Worm (Caenorhabditis elegans) whole organism, early embryonic: ENCODE data around the gene Y17D7C.1.

Source experiments
- B0310.2 ChIP-seq: sonication (generic microtip); optimal IDR thresholded peaks from 2 replicates; lab custom pipeline; 2016; ENCODE audit warnings: mild to moderate bottlenecking, missing genetic modification characterization, missing compliant biosample characterization
- F13C5.2 ChIP-seq: sonication (generic microtip); optimal IDR thresholded peaks from 2 replicates; lab custom pipeline; 2017; ENCODE audit warnings: mild to moderate bottlenecking, missing genetic modification characterization, inconsistent platforms, missing compliant biosample characterization
- aly-1 ChIP-seq: sonication (generic microtip); optimal IDR thresholded peaks from 2 replicates; lab custom pipeline; 2016; ENCODE audit warnings: missing genetic modification characterization, missing compliant biosample characterization
- ama-1 ChIP-seq: fragments of 150-350 bp; optimal IDR thresholded peaks from 2 replicates; lab custom pipeline; 2014
- ceh-13 ChIP-seq: fragments of 200-800 bp; sonication (Bioruptor generic); optimal IDR thresholded peaks from 2 replicates; lab custom pipeline; 2018; ENCODE audit warnings: mild to moderate bottlenecking, missing genetic modification characterization, missing compliant biosample characterization
- ceh-36 ChIP-seq: sonication (generic microtip); optimal IDR thresholded peaks from 2 replicates; lab custom pipeline; 2016; ENCODE audit warnings: missing genetic modification characterization, inconsistent platforms, missing compliant biosample characterization
- ets-7 ChIP-seq: sonication (generic microtip); optimal IDR thresholded peaks from 2 replicates; lab custom pipeline; 2016; ENCODE audit warnings: missing genotype, missing genetic modification characterization, missing compliant biosample characterization
- flt-1 ChIP-seq: fragments of 200-800 bp; sonication (Bioruptor generic); IDR thresholded peaks from 2 replicates; pipeline ENCODE4 v1.3.6; 2022; ENCODE audit warnings: missing genetic modification characterization, missing compliant biosample characterization
- hmbx-1 ChIP-seq: sonication (generic microtip); optimal IDR thresholded peaks from 2 replicates; lab custom pipeline; 2016; ENCODE audit warnings: mild to moderate bottlenecking, missing genetic modification characterization, missing compliant biosample characterization
- hmg-4 ChIP-seq: fragments of 200-800 bp; sonication (Bioruptor generic); optimal IDR thresholded peaks from 2 replicates; lab custom pipeline; 2018; ENCODE audit warnings: mild to moderate bottlenecking, missing genetic modification characterization, missing compliant biosample characterization
- hnd-1 ChIP-seq: sonication (generic microtip); optimal IDR thresholded peaks from 2 replicates; lab custom pipeline; 2016; ENCODE audit warnings: missing genetic modification characterization, missing compliant biosample characterization
- pes-1 ChIP-seq: fragments of 200-800 bp; sonication (Bioruptor generic); IDR thresholded peaks from 2 replicates; pipeline ENCODE4 v1.3.6; 2022; ENCODE audit warnings: missing genetic modification reagents, missing genetic modification characterization, missing compliant biosample characterization
- scrt-1 ChIP-seq: fragments of 200-800 bp; sonication (Bioruptor generic); IDR thresholded peaks from 2 replicates; pipeline ENCODE4 v1.3.6; 2022; ENCODE audit warnings: missing genetic modification characterization, missing compliant biosample characterization
- sea-1 ChIP-seq: fragments of 200-800 bp; sonication (Bioruptor generic); conservative IDR thresholded peaks from 2 replicates; pipeline ENCODE4 v1.3.6; 2022; ENCODE audit warnings: missing genetic modification characterization, missing compliant biosample characterization
- tbx-11 ChIP-seq: fragments of 200-800 bp; sonication (Bioruptor generic); IDR thresholded peaks from 2 replicates; pipeline ENCODE4 v1.3.6; 2022; ENCODE audit warnings: missing genetic modification characterization, missing compliant biosample characterization
- tbx-37 ChIP-seq: fragments of 200-800 bp; sonication (Bioruptor generic); conservative IDR thresholded peaks from 2 replicates; pipeline ENCODE4 v1.3.6; 2022; ENCODE audit warnings: missing genetic modification reagents, missing genetic modification characterization, missing compliant biosample characterization
- tra-4 ChIP-seq: sonication (generic microtip); optimal IDR thresholded peaks from 2 replicates; lab custom pipeline; 2017; ENCODE audit warnings: missing genetic modification characterization, missing compliant biosample characterization

Y17D7C.1 gene

DNA sequence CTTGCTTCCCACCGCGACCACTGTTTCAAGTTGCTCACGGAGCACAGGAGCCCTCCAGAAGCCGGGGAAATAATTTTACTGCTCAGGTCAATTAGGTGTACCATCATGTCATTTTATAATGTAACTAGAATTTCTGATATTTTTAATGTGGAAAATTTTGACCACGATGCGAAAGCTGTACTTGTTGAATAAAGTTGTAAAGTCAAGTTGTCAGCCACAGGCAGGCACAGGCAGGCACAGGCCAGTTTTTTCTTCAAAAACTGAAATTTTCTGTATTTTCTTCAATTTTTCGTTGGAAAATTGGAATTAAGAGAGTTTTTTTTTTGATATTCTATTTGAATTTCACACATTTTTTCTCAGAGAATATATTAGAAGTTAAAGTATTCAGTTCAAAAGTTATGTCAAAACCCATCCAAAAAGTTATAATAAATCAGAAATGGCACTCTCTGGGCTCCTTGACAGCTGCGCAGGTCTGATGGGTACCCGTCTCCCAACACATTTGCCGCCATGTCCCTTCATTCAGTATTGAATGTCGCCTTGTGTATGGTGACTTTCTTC lies at the start of gene Y17D7C.1:
TSS of gene Y17D7C.1 (plus strand) at position 508 of the 558 bp plus-strand sequence.
- TF ChIP-seq tbx-11 (GFP tag; lab: Robert Waterston, UW) (peak; percentile 3; the same call in 1 of the 2 replicates), tbx-37 (GFP tag; lab: Robert Waterston, UW) (no peak)

- TF ChIP-seq tbx-37 (GFP tag; lab: Robert Waterston, UW) (no peak), ceh-36 (tag; lab: Kevin White, UChicago) (no peak), tbx-11 (GFP tag; lab: Robert Waterston, UW) (no peak), tra-4 (no peak), F13C5.2 (tag; lab: Kevin White, UChicago) (no peak), hmg-4 (no peak), flt-1 (GFP tag; lab: Robert Waterston, UW) (no peak), B0310.2 (tag; lab: Kevin White, UChicago) (no peak), hmbx-1 (no peak), pes-1 (GFP tag; lab: Robert Waterston, UW) (no peak), sea-1 (no peak), hnd-1 (tag; lab: Kevin White, UChicago) (no peak), ets-7 (tag; lab: Kevin White, UChicago) (no peak), aly-1 (tag; lab: Kevin White, UChicago) (no peak), ceh-13 (no peak), ama-1 (lab: Kevin White, UChicago) (no peak), scrt-1 (GFP tag; lab: Robert Waterston, UW) (no peak)
These were observed 49.0 kb upstream of the Y17D7C.1 start for ce11 chrV:18657391-18657790.

ce11 chrV:18658914-18659313 lies 47.5 kb upstream of the Y17D7C.1 start:
- TF ChIP-seq flt-1 (GFP tag; lab: Robert Waterston, UW) (no peak), tra-4 (no peak), B0310.2 (tag; lab: Kevin White, UChicago) (no peak), tbx-37 (GFP tag; lab: Robert Waterston, UW) (no peak), pes-1 (GFP tag; lab: Robert Waterston, UW) (no peak), hmg-4 (no peak), F13C5.2 (tag; lab: Kevin White, UChicago) (no peak), scrt-1 (GFP tag; lab: Robert Waterston, UW) (no peak), hnd-1 (tag; lab: Kevin White, UChicago) (no peak), ceh-36 (tag; lab: Kevin White, UChicago) (no peak), aly-1 (tag; lab: Kevin White, UChicago) (no peak), ama-1 (lab: Kevin White, UChicago) (no peak), ceh-13 (no peak), hmbx-1 (no peak), ets-7 (tag; lab: Kevin White, UChicago) (no peak), tbx-11 (GFP tag; lab: Robert Waterston, UW) (no peak), sea-1 (no peak)

DNA sequence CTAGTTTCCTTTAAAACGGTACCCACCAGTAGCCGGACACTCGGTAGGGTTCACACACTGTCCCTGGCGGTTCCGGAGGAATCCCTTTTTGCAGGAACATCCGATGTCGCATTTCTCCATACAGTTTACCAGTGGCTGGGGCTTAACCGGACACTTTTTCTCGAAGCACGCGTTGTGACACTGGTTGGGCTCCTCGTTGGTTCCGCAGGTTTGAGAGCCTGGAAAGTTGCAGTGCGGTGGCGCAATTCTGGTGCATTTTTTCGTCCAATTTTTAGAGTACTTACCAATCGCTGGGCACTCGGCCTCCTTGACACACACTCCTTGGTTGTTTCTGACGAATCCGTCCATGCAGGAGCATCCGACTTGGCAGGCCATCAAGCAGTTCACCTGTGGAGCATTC lies 44.0 kb upstream of the Y17D7C.1 start:
- TF ChIP-seq B0310.2 (tag; lab: Kevin White, UChicago): no peak
- no peak for TF ChIP-seq ceh-13
- TF ChIP-seq pes-1 (GFP tag; lab: Robert Waterston, UW): no peak
- TF ChIP-seq scrt-1 (GFP tag; lab: Robert Waterston, UW): no peak
- no peak for TF ChIP-seq flt-1 (GFP tag; lab: Robert Waterston, UW)
- TF ChIP-seq tra-4: no peak
- TF ChIP-seq hmg-4: no peak
- TF ChIP-seq F13C5.2 (tag; lab: Kevin White, UChicago): no peak
- no peak for TF ChIP-seq tbx-37 (GFP tag; lab: Robert Waterston, UW)
- TF ChIP-seq ama-1 (lab: Kevin White, UChicago): no peak
- TF ChIP-seq hmbx-1: no peak
- no peak for TF ChIP-seq hnd-1 (tag; lab: Kevin White, UChicago)
- TF ChIP-seq ceh-36 (tag; lab: Kevin White, UChicago): no peak
- TF ChIP-seq aly-1 (tag; lab: Kevin White, UChicago): no peak
- TF ChIP-seq ets-7 (tag; lab: Kevin White, UChicago): no peak
- no peak for TF ChIP-seq tbx-11 (GFP tag; lab: Robert Waterston, UW)
- TF ChIP-seq sea-1: no peak

- TF ChIP-seq scrt-1 (GFP tag; lab: Robert Waterston, UW): no peak
- no peak for TF ChIP-seq ceh-36 (tag; lab: Kevin White, UChicago)
- TF ChIP-seq ets-7 (tag; lab: Kevin White, UChicago): no peak
- no peak for TF ChIP-seq sea-1
- no peak for TF ChIP-seq ama-1 (lab: Kevin White, UChicago)
- TF ChIP-seq B0310.2 (tag; lab: Kevin White, UChicago): no peak
- TF ChIP-seq tra-4: no peak
- TF ChIP-seq hmg-4: no peak
- TF ChIP-seq pes-1 (GFP tag; lab: Robert Waterston, UW): no peak
- TF ChIP-seq aly-1 (tag; lab: Kevin White, UChicago): no peak
- no peak for TF ChIP-seq tbx-11 (GFP tag; lab: Robert Waterston, UW)
- no peak for TF ChIP-seq F13C5.2 (tag; lab: Kevin White, UChicago)
- no peak for TF ChIP-seq tbx-37 (GFP tag; lab: Robert Waterston, UW)
- TF ChIP-seq hnd-1 (tag; lab: Kevin White, UChicago): no peak
- TF ChIP-seq flt-1 (GFP tag; lab: Robert Waterston, UW): no peak
- no peak for TF ChIP-seq ceh-13
- TF ChIP-seq hmbx-1: no peak
These were observed 42.3 kb upstream of the Y17D7C.1 start, which contains the start of gene Y69H2.3 for ce11 chrV:18664026-18664425. TSS of gene Y69H2.3 (minus strand) at chrV:18664126.

DNA sequence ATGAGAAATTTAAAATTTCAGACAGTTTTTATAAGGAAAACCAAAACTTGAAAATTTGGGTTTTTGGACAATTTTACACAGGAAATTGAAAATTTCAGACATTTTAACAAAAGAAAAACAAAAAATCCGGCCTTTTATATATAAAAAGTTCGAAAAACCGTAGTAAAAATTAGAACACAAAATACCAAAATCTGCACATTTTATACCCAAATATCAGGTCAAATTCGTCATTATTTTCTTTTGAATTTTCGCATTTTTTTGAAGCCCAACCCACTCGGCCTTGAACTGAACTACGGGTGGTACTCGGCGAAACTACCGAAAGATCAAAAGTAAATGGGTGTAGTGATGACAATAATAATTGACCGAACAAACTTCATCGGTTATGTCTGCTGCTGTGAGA lies 39.2 kb upstream of the Y17D7C.1 start:
- no peak for TF ChIP-seq sea-1
- no peak for TF ChIP-seq flt-1 (GFP tag; lab: Robert Waterston, UW)
- no peak for TF ChIP-seq ceh-36 (tag; lab: Kevin White, UChicago)
- no peak for TF ChIP-seq scrt-1 (GFP tag; lab: Robert Waterston, UW)

DNA sequence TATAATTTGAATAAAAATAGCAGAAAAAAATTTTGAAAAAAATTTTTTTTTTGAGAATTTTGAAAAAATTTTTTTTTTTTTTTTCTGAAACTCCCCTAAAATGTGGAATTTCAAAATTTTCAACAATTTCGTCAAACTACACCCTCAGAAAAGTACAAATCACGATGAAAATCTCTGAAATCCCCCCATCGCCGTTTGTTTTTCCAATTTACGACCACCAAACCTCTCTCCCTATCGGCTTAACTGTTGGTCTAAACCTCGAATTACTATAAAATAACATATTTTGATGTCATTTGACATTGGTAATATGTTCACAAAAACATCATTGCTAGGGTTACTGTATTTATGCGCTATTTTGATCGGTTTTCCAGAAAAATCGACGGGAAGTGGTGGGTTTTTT lies 36.4 kb upstream of the Y17D7C.1 start, which contains the start of gene Y69H2.10:
TSS of gene Y69H2.10 (plus strand) at position 301 of the 400 bp plus-strand sequence.
- TF ChIP-seq hmg-4: no peak
- TF ChIP-seq tra-4: no peak
- no peak for TF ChIP-seq tbx-11 (GFP tag; lab: Robert Waterston, UW)
- TF ChIP-seq ama-1 (lab: Kevin White, UChicago): no peak
- TF ChIP-seq ets-7 (tag; lab: Kevin White, UChicago): no peak
